Fruit fly (Drosophila melanogaster) whole organism, embryonic: ENCODE measurements around the gene Nmdar1.

Source experiments
- Asciz ChIP-seq: fragments of 200-800 bp; sonication (Bioruptor generic); optimal IDR thresholded peaks from 2 replicates; lab custom pipeline; 2017; ENCODE audit warnings: missing biosample characterization, mild to moderate bottlenecking, missing genetic modification characterization, missing genetic modification reagents
- Bdp1 ChIP-seq: fragments of 200-800 bp; sonication (Bioruptor generic); optimal IDR thresholded peaks from 3 replicates; lab custom pipeline; 2016; ENCODE audit warnings: missing biosample characterization, missing genetic modification characterization
- CG10274 ChIP-seq: fragments of 200-800 bp; sonication (Bioruptor generic); optimal IDR thresholded peaks from 3 replicates; lab custom pipeline; 2017; ENCODE audit warnings: missing biosample characterization, mild to moderate bottlenecking, missing genetic modification characterization
- CG11560 ChIP-seq: fragments of 200-800 bp; sonication (Bioruptor generic); IDR thresholded peaks from 3 replicates; pipeline ENCODE4 v1.3.6; 2022; ENCODE audit warnings: missing biosample characterization, missing genetic modification characterization
- CG12744 ChIP-seq: fragments of 200-800 bp; sonication (Bioruptor generic); optimal IDR thresholded peaks from 2 replicates; lab custom pipeline; 2016; ENCODE audit warnings: missing biosample characterization, missing genetic modification characterization
- CG13287 ChIP-seq: fragments of 200-800 bp; sonication (Bioruptor generic); IDR thresholded peaks from 2 replicates; pipeline ENCODE4 v1.3.6; 2022; ENCODE audit warnings: missing biosample characterization, missing genetic modification characterization; ENCODE audit not compliant: partially characterized antibody
- CG16779 ChIP-seq: fragments of 200-800 bp; sonication (Bioruptor generic); IDR thresholded peaks from 2 replicates; pipeline ENCODE4 v1.3.6; 2022; ENCODE audit warnings: missing biosample characterization, missing genetic modification characterization
- CG2116 ChIP-seq: fragments of 200-800 bp; sonication (Bioruptor generic); optimal IDR thresholded peaks from 3 replicates; lab custom pipeline; 2018; ENCODE audit warnings: missing biosample characterization, mild to moderate bottlenecking, missing genetic modification characterization
- CG2129 ChIP-seq: fragments of 200-800 bp; sonication (Bioruptor generic); IDR thresholded peaks from 2 replicates; pipeline ENCODE4 v1.3.6; 2022; ENCODE audit warnings: missing biosample characterization, missing genetic modification characterization; ENCODE audit not compliant: partially characterized antibody
- CG30020 ChIP-seq: fragments of 200-800 bp; optimal IDR thresholded peaks from 2 replicates; lab custom pipeline; 2019; ENCODE audit warnings: missing biosample characterization, mild to moderate bottlenecking, missing genetic modification characterization, moderate library complexity
- CG32772 ChIP-seq: fragments of 200-800 bp; sonication (Bioruptor generic); IDR thresholded peaks from 2 replicates; pipeline ENCODE4 v1.3.6; 2022; ENCODE audit warnings: missing biosample characterization, missing genetic modification characterization
- CG3281 ChIP-seq: fragments of 200-800 bp; sonication (Bioruptor generic); optimal IDR thresholded peaks from 3 replicates; lab custom pipeline; 2017; ENCODE audit warnings: missing biosample characterization, mild to moderate bottlenecking, missing genetic modification characterization
- CG4854 ChIP-seq: fragments of 200-800 bp; sonication (Bioruptor generic); optimal IDR thresholded peaks from 2 replicates; lab custom pipeline; 2016; ENCODE audit warnings: missing biosample characterization, missing genetic modification characterization, inconsistent platforms
- CG6765 ChIP-seq: fragments of 200-800 bp; sonication (Bioruptor generic); optimal IDR thresholded peaks from 3 replicates; lab custom pipeline; 2017; ENCODE audit warnings: missing biosample characterization, mild to moderate bottlenecking, missing genetic modification characterization
- CG7556 ChIP-seq: fragments of 200-800 bp; sonication (Bioruptor generic); optimal IDR thresholded peaks from 2 replicates; lab custom pipeline; 2017; ENCODE audit warnings: missing biosample characterization, mild to moderate bottlenecking, missing genetic modification characterization
- CG8944 ChIP-seq: fragments of 200-800 bp; sonication (Bioruptor generic); optimal IDR thresholded peaks from 3 replicates; lab custom pipeline; 2016; ENCODE audit warnings: missing biosample characterization, missing genetic modification characterization
- CG9727 ChIP-seq: fragments of 200-800 bp; sonication (Bioruptor generic); optimal IDR thresholded peaks from 3 replicates; lab custom pipeline; 2017; ENCODE audit warnings: missing biosample characterization, mild to moderate bottlenecking, missing genetic modification characterization
- CG9876 ChIP-seq: fragments of 200-800 bp; sonication (Bioruptor generic); optimal IDR thresholded peaks from 2 replicates; lab custom pipeline; 2016; ENCODE audit warnings: missing biosample characterization, missing genetic modification characterization
- CkIIα-i1 ChIP-seq: fragments of 200-800 bp; sonication (Bioruptor generic); IDR thresholded peaks from 2 replicates; pipeline ENCODE4 v1.3.6; 2022; ENCODE audit warnings: missing biosample characterization, missing genetic modification characterization
- Dbx ChIP-seq: fragments of 200-800 bp; sonication (Bioruptor generic); IDR thresholded peaks from 3 replicates; pipeline ENCODE4 v1.3.6; 2022; ENCODE audit warnings: missing biosample characterization, missing genetic modification characterization
- ERR ChIP-seq: fragments of 200-800 bp; sonication (Bioruptor generic); optimal IDR thresholded peaks from 2 replicates; lab custom pipeline; 2016; ENCODE audit warnings: missing biosample characterization, missing genetic modification characterization
- HLH4C ChIP-seq: fragments of 200-800 bp; sonication (Bioruptor generic); IDR thresholded peaks from 3 replicates; pipeline ENCODE4 v1.3.6; 2022; ENCODE audit warnings: missing biosample characterization, missing genetic modification characterization; ENCODE audit not compliant: partially characterized antibody
- Hr78 ChIP-seq, 2 experiments: fragments of 200-800 bp in 1 of 2; fragments of >200 bp in 1 of 2; sonication (Bioruptor generic) in 1 of 2; optimal IDR thresholded peaks; 2 replicates each; lab custom pipeline; 2017 to 2019; ENCODE audit warnings: missing biosample characterization in 2 of 2, missing genetic modification characterization in 2 of 2, mild to moderate bottlenecking in 1 of 2, moderate library complexity in 1 of 2
- MESR4 ChIP-seq: fragments of 200-800 bp; sonication (Bioruptor generic); optimal IDR thresholded peaks from 2 replicates; lab custom pipeline; 2018; ENCODE audit warnings: missing biosample characterization, mild to moderate bottlenecking, missing genetic modification characterization, moderate library complexity
- MTF-1 ChIP-seq: fragments of 200-800 bp; sonication (Bioruptor generic); optimal IDR thresholded peaks from 2 replicates; lab custom pipeline; 2018; ENCODE audit warnings: missing biosample characterization, mild to moderate bottlenecking, missing genetic modification characterization, borderline replicate concordance
- Neu2 ChIP-seq: fragments of 200-800 bp; sonication (Bioruptor generic); optimal IDR thresholded peaks from 3 replicates; lab custom pipeline; 2016; ENCODE audit warnings: missing biosample characterization, missing genetic modification characterization, borderline replicate concordance
- Nf-YB ChIP-seq: fragments of 200-800 bp; sonication (Bioruptor generic); optimal IDR thresholded peaks from 3 replicates; lab custom pipeline; 2019; ENCODE audit warnings: missing biosample characterization, mild to moderate bottlenecking, missing genetic modification characterization, moderate library complexity
- Nf-YC ChIP-seq: fragments of 200-800 bp; optimal IDR thresholded peaks from 3 replicates; lab custom pipeline; 2019; ENCODE audit warnings: missing biosample characterization, mild to moderate bottlenecking, missing genetic modification characterization, moderate library complexity
- Rx ChIP-seq: fragments of 200-800 bp; sonication (Bioruptor generic); IDR thresholded peaks from 2 replicates; pipeline ENCODE4 v1.3.6; 2022; ENCODE audit warnings: missing biosample characterization, missing genetic modification characterization
- Ssrp ChIP-seq: fragments of 200-800 bp; sonication (Bioruptor generic); optimal IDR thresholded peaks from 2 replicates; lab custom pipeline; 2018; ENCODE audit warnings: missing biosample characterization, mild to moderate bottlenecking, missing genetic modification characterization, moderate library complexity
- bcd ChIP-seq: fragments of 200-800 bp; sonication (Bioruptor generic); optimal IDR thresholded peaks from 2 replicates; lab custom pipeline; 2017; ENCODE audit warnings: missing biosample characterization, mild to moderate bottlenecking, missing genetic modification characterization
- crp ChIP-seq, 2 experiments: fragments of 200-800 bp; sonication (Bioruptor generic); optimal IDR thresholded peaks; 2 replicates in 1 of 2; 3 replicates in 1 of 2; lab custom pipeline; 2017; ENCODE audit warnings: missing biosample characterization in 2 of 2, missing genetic modification characterization in 2 of 2, mild to moderate bottlenecking in 1 of 2, moderate library complexity in 1 of 2
- ems ChIP-seq: fragments of 200-800 bp; sonication (Bioruptor generic); optimal IDR thresholded peaks from 3 replicates; lab custom pipeline; 2016; ENCODE audit warnings: missing biosample characterization, missing genetic modification characterization
- fd102C ChIP-seq: fragments of 200-800 bp; sonication (Bioruptor generic); optimal IDR thresholded peaks from 2 replicates; lab custom pipeline; 2018; ENCODE audit warnings: missing biosample characterization, mild to moderate bottlenecking, missing genetic modification characterization, moderate library complexity
- h ChIP-seq: fragments of >200 bp; optimal IDR thresholded peaks from 2 replicates; lab custom pipeline; 2017
- inv ChIP-seq: fragments of 200-800 bp; sonication (Bioruptor generic); IDR thresholded peaks from 2 replicates; pipeline ENCODE4 v1.3.6; 2022; ENCODE audit warnings: missing biosample characterization, missing genetic modification characterization; ENCODE audit not compliant: partially characterized antibody
- nom ChIP-seq: fragments of 200-800 bp; sonication (Bioruptor generic); optimal IDR thresholded peaks from 2 replicates; lab custom pipeline; 2017; ENCODE audit warnings: missing biosample characterization, missing genetic modification characterization, mild to moderate bottlenecking, moderate library complexity, missing genetic modification reagents
- peb ChIP-seq: fragments of 200-800 bp; sonication (Bioruptor generic); IDR thresholded peaks from 2 replicates; pipeline ENCODE4 v1.3.6; 2022; ENCODE audit warnings: missing biosample characterization, missing genetic modification characterization
- pfk ChIP-seq: fragments of 200-800 bp; sonication (Bioruptor generic); optimal IDR thresholded peaks from 2 replicates; lab custom pipeline; 2018; ENCODE audit warnings: missing biosample characterization, mild to moderate bottlenecking, missing genetic modification characterization, moderate library complexity
- pita ChIP-seq: fragments of 200-800 bp; sonication (Bioruptor generic); optimal IDR thresholded peaks from 2 replicates; lab custom pipeline; 2017; ENCODE audit warnings: missing biosample characterization, mild to moderate bottlenecking, missing genetic modification characterization
- psq ChIP-seq: fragments of 200-800 bp; sonication (Bioruptor generic); optimal IDR thresholded peaks from 2 replicates; lab custom pipeline; 2017; ENCODE audit warnings: missing biosample characterization, missing genetic modification characterization
- ranshi ChIP-seq: fragments of 200-800 bp; sonication (Bioruptor generic); IDR thresholded peaks from 2 replicates; pipeline ENCODE4 v1.3.6; 2022; ENCODE audit warnings: missing biosample characterization, missing genetic modification characterization
- salm ChIP-seq: fragments of 200-800 bp; sonication (Bioruptor generic); optimal IDR thresholded peaks from 2 replicates; lab custom pipeline; 2018; ENCODE audit warnings: missing biosample characterization, mild to moderate bottlenecking, missing genetic modification characterization
- slp2 ChIP-seq: fragments of 200-800 bp; sonication (Bioruptor generic); optimal IDR thresholded peaks from 2 replicates; lab custom pipeline; 2016; ENCODE audit warnings: missing biosample characterization, missing genetic modification characterization
- sr ChIP-seq: fragments of 200-800 bp; sonication (Bioruptor generic); IDR thresholded peaks from 3 replicates; pipeline ENCODE4 v1.3.6; 2022; ENCODE audit warnings: missing biosample characterization, missing genetic modification characterization
- unpg ChIP-seq: fragments of 200-800 bp; sonication (Bioruptor generic); optimal IDR thresholded peaks from 3 replicates; lab custom pipeline; 2018; ENCODE audit warnings: missing biosample characterization, mild to moderate bottlenecking, missing genetic modification characterization, moderate library complexity
- wdn ChIP-seq: fragments of 200-800 bp; sonication (Bioruptor generic); IDR thresholded peaks from 2 replicates; pipeline ENCODE4 v1.3.6; 2022; ENCODE audit warnings: missing biosample characterization, missing genetic modification characterization
- wek ChIP-seq: fragments of 200-800 bp; sonication (Bioruptor generic); optimal IDR thresholded peaks from 3 replicates; lab custom pipeline; 2018; ENCODE audit warnings: missing biosample characterization, mild to moderate bottlenecking, missing genetic modification characterization, moderate library complexity
- wor ChIP-seq: fragments of 200-800 bp; sonication (Bioruptor generic); IDR thresholded peaks from 2 replicates; pipeline ENCODE4 v1.3.6; 2022; ENCODE audit warnings: missing biosample characterization, missing genetic modification characterization
- zfh1 ChIP-seq: fragments of 200-800 bp; sonication (Bioruptor generic); IDR thresholded peaks from 3 replicates; pipeline ENCODE4 v1.3.6; 2022; ENCODE audit warnings: missing biosample characterization, missing genetic modification characterization

Nmdar1 gene

dm6 chr3R:5565623-5566022, 42.5 kb upstream of the Nmdar1 start (continued):
- peak; percentile 71; the same call in 1 of the 2 replicates for TF ChIP-seq CG16779 (GFP tag; lab: Robert Waterston, UW)
- no peak for TF ChIP-seq CG30020 (tag; lab: Kevin White, UChicago)
- peak; percentile 90 for TF ChIP-seq CG32772
- TF ChIP-seq MTF-1 (GFP tag; lab: Kevin White, UChicago) = peak; percentile 40
- peak; percentile 50 for TF ChIP-seq CG4854 (GFP tag; lab: Kevin White, UChicago)
- TF ChIP-seq peb (GFP tag; lab: Robert Waterston, UW) = peak; percentile 79
- TF ChIP-seq HLH4C (GFP tag; lab: Robert Waterston, UW) = no peak
- peak; percentile 36 for TF ChIP-seq CG10274
- peak; percentile 75 for TF ChIP-seq CG3281
- peak; percentile 77 for TF ChIP-seq Rx (GFP tag; lab: Robert Waterston, UW)
- TF ChIP-seq crp (GFP tag; optimal IDR thresholded peaks at IDR 0.05; lab: Kevin White, UChicago) = no peak
- peak; percentile 25 for TF ChIP-seq Nf-YB (GFP tag; lab: Kevin White, UChicago)
- no peak for TF ChIP-seq wek (GFP tag; lab: Kevin White, UChicago)
- peak; percentile 54 for TF ChIP-seq slp2 (GFP tag; lab: Kevin White, UChicago)
- TF ChIP-seq pita (GFP tag; lab: Kevin White, UChicago) = no peak
- peak; percentile 69 for TF ChIP-seq Bdp1 (GFP tag; lab: Kevin White, UChicago)
- no peak for TF ChIP-seq CkIIα-i1 (GFP tag; lab: Robert Waterston, UW)
- no peak for TF ChIP-seq inv (GFP tag; lab: Robert Waterston, UW)
- no peak for TF ChIP-seq h (lab: Kevin White, UChicago)
- peak; percentile 73 for TF ChIP-seq salm (tag; lab: Kevin White, UChicago)
- TF ChIP-seq Asciz = peak; percentile 78
- TF ChIP-seq CG9876 (GFP tag; lab: Kevin White, UChicago) = peak; percentile 6
- no peak for TF ChIP-seq Hr78 (GFP tag; optimal IDR thresholded peaks at IDR 0.05; lab: Kevin White, UChicago)
- peak; percentile 75 for TF ChIP-seq wor
- peak; percentile 82 for TF ChIP-seq unpg (GFP tag; lab: Kevin White, UChicago)
- TF ChIP-seq bcd = peak; percentile 80
- peak; percentile 86 for TF ChIP-seq ranshi (GFP tag; lab: Robert Waterston, UW)
- no peak for TF ChIP-seq CG13287 (GFP tag; lab: Robert Waterston, UW)
- TF ChIP-seq fd102C (GFP tag; lab: Kevin White, UChicago) = no peak
- peak; percentile 68 for TF ChIP-seq ERR (GFP tag; lab: Kevin White, UChicago)
- peak; percentile 85 for TF ChIP-seq Dbx (GFP tag; lab: Robert Waterston, UW)
- TF ChIP-seq CG12744 = peak; percentile 27
- TF ChIP-seq Neu2 = no peak
- peak; percentile 70; the same call in 1 of the 3 replicates for TF ChIP-seq sr (GFP tag; lab: Robert Waterston, UW)
- peak; percentile 77 for TF ChIP-seq CG9727
- no peak for TF ChIP-seq psq
- peak; percentile 84; the same call in 1 of the 2 replicates for TF ChIP-seq wdn (GFP tag; lab: Robert Waterston, UW)
- peak; percentile 88 for TF ChIP-seq zfh1 (GFP tag; lab: Robert Waterston, UW)
- peak; percentile 71 for TF ChIP-seq Ssrp (tag; lab: Kevin White, UChicago)
- TF ChIP-seq CG6765 = peak; percentile 58
- TF ChIP-seq MESR4 (GFP tag; lab: Kevin White, UChicago) = peak; percentile 4
- TF ChIP-seq Nf-YC (tag; lab: Kevin White, UChicago) = no peak
- TF ChIP-seq CG7556 (GFP tag; lab: Kevin White, UChicago) = peak; percentile 82
- peak; percentile 60 for TF ChIP-seq CG8944
- no peak for TF ChIP-seq nom (GFP tag; lab: Kevin White, UChicago)
- TF ChIP-seq CG2116 (GFP tag; lab: Kevin White, UChicago) = peak; percentile 9
- TF ChIP-seq CG11560 (tag; lab: Robert Waterston, UW) = peak; percentile 55; the same call in 1 of the 3 replicates
- no peak for TF ChIP-seq CG2129
- TF ChIP-seq ems (GFP tag; lab: Kevin White, UChicago) = peak; percentile 83
- TF ChIP-seq pfk (GFP tag; lab: Kevin White, UChicago) = no peak
